Worm (Caenorhabditis elegans): ENCODE measurements around the gene hot-2.
A peak's percentile ranks its signal among the peaks of the same experiment; 100 is the strongest.

Gene hot-2

DNA sequence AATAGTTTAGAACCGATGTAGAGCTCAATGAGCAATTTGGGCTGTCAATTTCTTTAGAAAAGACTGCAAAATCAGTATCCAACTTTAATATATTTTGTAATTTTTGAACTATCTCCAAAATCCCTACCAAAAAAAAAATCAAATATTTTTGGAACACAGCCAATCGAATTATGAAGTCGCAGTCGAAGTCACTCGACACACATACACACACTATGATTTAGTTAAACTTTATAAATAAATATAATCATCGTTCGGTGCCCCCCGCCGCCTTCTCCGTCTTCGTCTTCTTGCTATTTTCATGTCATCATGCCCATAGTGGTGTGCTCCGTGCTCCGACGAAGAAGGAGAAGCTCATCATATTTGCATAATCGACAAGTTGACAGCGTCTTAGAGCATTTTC, 2.5 kb downstream of the hot-2 start:
- TF ChIP-seq ama-1 (optimal IDR thresholded peaks at IDR 0.05) = no peak
- no peak for TF ChIP-seq ceh-48 (tag; optimal IDR thresholded peaks at IDR 0.05)
- peak; percentile 74 for TF ChIP-seq unc-42 (tag; optimal IDR thresholded peaks at IDR 0.05)

DNA sequence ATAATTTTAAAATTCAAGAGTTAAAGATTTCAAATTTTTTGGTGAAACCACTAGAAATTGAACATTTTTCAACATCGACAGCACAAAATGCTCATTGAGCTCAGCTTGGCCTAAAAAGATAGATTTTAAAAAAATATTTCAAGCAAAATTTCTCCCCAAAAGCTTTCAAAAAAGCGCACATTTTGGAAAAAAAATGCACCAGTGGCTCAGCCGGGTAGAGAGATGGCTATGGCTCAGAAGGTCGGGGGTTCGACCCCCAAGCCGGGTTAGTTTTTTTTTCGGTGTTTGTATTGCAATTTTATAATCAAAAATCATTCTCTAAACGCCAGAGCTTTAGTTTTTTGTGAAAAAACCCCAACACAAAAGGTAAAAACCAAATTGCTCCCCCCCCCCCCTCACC, 3.2 kb downstream of the hot-2 start:
- TF ChIP-seq pha-4 (tag; optimal IDR thresholded peaks at IDR 0.05) (no peak), hlh-15 (tag; optimal IDR thresholded peaks at IDR 0.05) (no peak), nhr-11 (tag; optimal IDR thresholded peaks at IDR 0.05) (no peak), Y22D7AL.16 (tag; optimal IDR thresholded peaks at IDR 0.05) (no peak), tbx-7 (tag; optimal IDR thresholded peaks at IDR 0.05) (no peak), ahr-1 (tag; optimal IDR thresholded peaks at IDR 0.05) (no peak), pros-1 (tag; optimal IDR thresholded peaks at IDR 0.05) (no peak), ceh-14 (tag; optimal IDR thresholded peaks at IDR 0.05) (no peak), che-1 (tag; optimal IDR thresholded peaks at IDR 0.05) (no peak), K02D7.2 (tag; optimal IDR thresholded peaks at IDR 0.05) (no peak), sdc-2 (tag; optimal IDR thresholded peaks at IDR 0.05) (no peak), ztf-16 (tag; optimal IDR thresholded peaks at IDR 0.05) (no peak), elt-4 (tag; optimal IDR thresholded peaks at IDR 0.05) (no peak), hlh-6 (tag; optimal IDR thresholded peaks at IDR 0.05) (no peak)

DNA sequence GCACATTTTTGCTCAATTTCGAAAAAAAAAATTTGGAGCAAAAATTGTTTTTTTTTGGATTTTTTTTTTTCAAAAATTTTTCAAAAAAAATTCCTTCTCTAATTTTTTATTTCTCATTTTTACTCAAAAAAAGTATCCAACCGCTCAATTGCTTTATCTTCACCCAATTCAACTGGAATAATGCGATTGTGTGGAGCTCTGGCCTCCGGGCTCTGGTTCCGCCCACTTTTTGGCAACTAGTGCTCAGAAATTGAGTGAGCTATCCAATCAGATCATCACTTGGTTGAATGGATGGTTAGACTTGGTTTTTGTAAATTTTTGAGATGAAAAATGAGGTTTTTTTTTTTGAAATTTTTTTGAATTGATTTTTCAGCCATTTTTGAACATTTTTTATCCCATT, 4.3 kb downstream of the hot-2 start:
- TF ChIP-seq madf-2 (tag; optimal IDR thresholded peaks at IDR 0.05) = no peak
- TF ChIP-seq ceh-18 (tag; optimal IDR thresholded peaks at IDR 0.05) = no peak
- peak; percentile 57 for TF ChIP-seq unc-42 (tag; optimal IDR thresholded peaks at IDR 0.05)

ce11 chrV:19181684-19182083, 7.1 kb downstream of the hot-2 start:
- TF ChIP-seq unc-55 (GFP tag; optimal IDR thresholded peaks at IDR 0.05) (peak; percentile 84), ceh-45 (GFP tag; IDR thresholded peaks at IDR 0.05) (no peak)

DNA sequence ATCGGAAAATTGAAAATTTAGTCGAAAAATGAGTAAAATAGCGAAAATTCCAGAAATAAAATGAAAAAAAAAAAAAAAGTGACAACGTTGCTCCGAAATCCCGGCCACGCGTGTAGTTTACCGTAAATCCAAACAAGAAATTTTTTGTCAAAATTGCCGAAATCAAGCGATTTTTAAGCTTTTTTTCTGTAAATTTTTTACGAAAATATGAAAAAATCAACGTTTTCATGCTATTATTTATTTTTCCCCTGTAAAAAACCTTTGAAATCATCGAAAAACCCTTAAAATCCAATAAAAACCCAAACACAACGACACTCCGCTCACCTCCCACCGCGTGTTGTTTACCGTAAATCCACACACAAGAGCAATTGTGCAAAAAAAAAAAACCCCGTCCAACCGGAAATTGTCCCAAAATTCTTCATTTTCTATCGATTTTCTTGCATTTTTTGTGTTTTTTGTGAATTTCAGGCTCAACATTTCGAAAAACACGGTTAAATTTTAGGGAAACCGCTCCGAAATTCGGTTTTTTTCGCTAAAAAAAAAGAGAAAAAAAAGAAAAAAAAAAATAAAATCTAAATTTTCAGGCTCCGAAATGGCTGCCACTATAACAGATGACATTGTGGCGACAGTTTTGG, 15.5 kb downstream of the hot-2 start, which contains the start of the genes Y39B6A.3 and pph-5:
Y39B6A.3 (minus strand) TSS at position 51 of the 635 bp plus-strand sequence.
pph-5 (plus strand) TSS at position 585 of the 635 bp plus-strand sequence.
- TF ChIP-seq dmd-4 (tag; optimal IDR thresholded peaks at IDR 0.05; ENCODE audit: borderline replicate concordance) = no peak
- peak; percentile 36 for TF ChIP-seq unc-42 (tag; optimal IDR thresholded peaks at IDR 0.05)
- TF ChIP-seq nfya-1 (tag; optimal IDR thresholded peaks at IDR 0.05) = peak; percentile 3
- no peak for TF ChIP-seq fkh-10 (GFP tag; optimal IDR thresholded peaks at IDR 0.05)
- TF ChIP-seq ceh-14 (tag; optimal IDR thresholded peaks at IDR 0.05) = no peak

DNA sequence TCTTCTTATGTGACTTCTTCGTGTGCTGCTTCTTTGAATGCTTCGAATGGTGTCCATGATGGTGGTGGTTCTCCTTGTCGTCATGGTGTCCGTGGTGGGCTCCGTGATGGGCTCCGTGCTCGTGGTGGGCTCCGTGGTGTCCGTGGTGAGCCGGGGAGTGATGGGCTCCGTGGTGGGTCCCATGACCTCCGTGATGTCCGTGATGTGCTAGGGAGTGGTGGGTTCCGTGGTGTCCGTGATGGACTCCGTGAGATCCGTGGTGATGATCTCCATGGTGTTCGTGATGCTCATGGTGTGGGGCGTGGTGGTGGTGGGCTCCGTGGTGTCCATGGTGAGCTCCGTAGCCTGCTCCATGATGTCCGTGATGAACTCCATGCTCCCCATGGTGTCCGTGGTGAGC, 26.6 kb downstream of the hot-2 start:
- no peak for TF ChIP-seq lim-6 (tag; optimal IDR thresholded peaks at IDR 0.05)
- TF ChIP-seq zip-5 (tag; optimal IDR thresholded peaks at IDR 0.05) = no peak
- TF ChIP-seq npax-4 (tag; optimal IDR thresholded peaks at IDR 0.05) = no peak
- no peak for TF ChIP-seq lin-11 (tag; optimal IDR thresholded peaks at IDR 0.05)
- TF ChIP-seq ceh-45 (GFP tag; IDR thresholded peaks at IDR 0.05) = no peak

DNA sequence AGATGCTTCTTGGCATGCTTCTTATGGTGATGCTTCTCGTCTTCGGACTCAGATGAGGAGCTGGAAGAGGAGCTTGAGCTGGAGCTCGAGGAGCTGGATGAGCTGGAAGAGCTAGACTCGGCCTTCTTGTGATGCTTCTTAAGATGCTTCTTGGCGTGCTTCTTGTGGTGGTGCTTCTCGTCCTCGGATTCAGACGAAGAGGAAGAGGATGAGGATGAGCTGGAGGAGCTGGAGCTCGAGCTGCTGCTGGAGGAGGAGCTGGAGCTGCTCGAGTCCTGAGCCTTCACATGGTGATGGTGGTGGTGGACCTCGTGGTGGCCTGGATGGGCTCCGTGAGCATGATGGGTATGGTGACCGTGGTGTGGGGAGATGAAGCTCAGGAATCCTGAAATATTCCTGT, 28.2 kb downstream of the hot-2 start:
- TF ChIP-seq pha-2 (tag; optimal IDR thresholded peaks at IDR 0.05) = no peak
- no peak for TF ChIP-seq mec-3 (tag; optimal IDR thresholded peaks at IDR 0.05; ENCODE audit: borderline replicate concordance)
- TF ChIP-seq npax-4 (tag; optimal IDR thresholded peaks at IDR 0.05) = no peak
- TF ChIP-seq zip-5 (tag; optimal IDR thresholded peaks at IDR 0.05) = no peak
- TF ChIP-seq gmeb-2 (tag; optimal IDR thresholded peaks at IDR 0.05) = no peak
- no peak for TF ChIP-seq pqm-1 (tag; optimal IDR thresholded peaks at IDR 0.05)
- TF ChIP-seq fkh-10 (GFP tag; optimal IDR thresholded peaks at IDR 0.05) = no peak
- TF ChIP-seq ceh-22 (tag; optimal IDR thresholded peaks at IDR 0.05) = no peak
- no peak for TF ChIP-seq C38D4.7 (GFP tag; optimal IDR thresholded peaks at IDR 0.05)
- no peak for TF ChIP-seq hlh-8 (tag; optimal IDR thresholded peaks at IDR 0.05)
- TF ChIP-seq rnt-1 (tag; optimal IDR thresholded peaks at IDR 0.05) = no peak
- no peak for TF ChIP-seq ceh-30 (tag; optimal IDR thresholded peaks at IDR 0.05)
- TF ChIP-seq T23F11.4 (GFP tag; optimal IDR thresholded peaks at IDR 0.05) = no peak
- TF ChIP-seq dmd-4 (tag; optimal IDR thresholded peaks at IDR 0.05; ENCODE audit: borderline replicate concordance) = no peak
- no peak for TF ChIP-seq hlh-6 (tag; optimal IDR thresholded peaks at IDR 0.05)
- TF ChIP-seq sox-2 (GFP tag; IDR thresholded peaks at IDR 0.05) = no peak
- no peak for TF ChIP-seq ceh-18 (tag; optimal IDR thresholded peaks at IDR 0.05)
- TF ChIP-seq elt-4 (tag; optimal IDR thresholded peaks at IDR 0.05) = no peak
- TF ChIP-seq ttx-3 (tag; optimal IDR thresholded peaks at IDR 0.05) = no peak
- TF ChIP-seq C08G9.2 (tag; optimal IDR thresholded peaks at IDR 0.05) = no peak

Data from whole organism, late embryonic.